Fruit fly (Drosophila melanogaster) whole organism, embryonic: ENCODE data around the gene CG31710.

Source experiments
- ATbp ChIP-seq: fragments of 200-800 bp; sonication (Bioruptor generic); optimal IDR thresholded peaks from 2 replicates; lab custom pipeline; 2017; ENCODE audit warnings: missing biosample characterization, mild to moderate bottlenecking, missing genetic modification characterization, missing genetic modification reagents
- Awh ChIP-seq: fragments of 200-800 bp; sonication (Bioruptor generic); IDR thresholded peaks from 2 replicates; pipeline ENCODE4, ENCODE4 v1.3.6; 2022; ENCODE audit warnings: missing biosample characterization, missing genetic modification characterization
- CG10274 ChIP-seq: fragments of 200-800 bp; sonication (Bioruptor generic); optimal IDR thresholded peaks from 3 replicates; lab custom pipeline; 2017; ENCODE audit warnings: missing biosample characterization, mild to moderate bottlenecking, missing genetic modification characterization
- CG11696 ChIP-seq: fragments of 200-800 bp; sonication (Bioruptor generic); IDR thresholded peaks from 2 replicates; pipeline ENCODE4 v1.3.6; 2022; ENCODE audit warnings: missing biosample characterization, missing genetic modification characterization
- CG12299 ChIP-seq: fragments of 200-800 bp; sonication (Bioruptor generic); optimal IDR thresholded peaks from 2 replicates; lab custom pipeline; 2018; ENCODE audit warnings: missing biosample characterization, mild to moderate bottlenecking, missing genetic modification characterization
- CG12744 ChIP-seq: fragments of 200-800 bp; sonication (Bioruptor generic); optimal IDR thresholded peaks from 2 replicates; lab custom pipeline; 2016; ENCODE audit warnings: missing biosample characterization, missing genetic modification characterization
- CG15601 ChIP-seq: fragments of 200-800 bp; sonication (Bioruptor generic); optimal IDR thresholded peaks from 3 replicates; lab custom pipeline; 2019; ENCODE audit warnings: missing biosample characterization, mild to moderate bottlenecking, missing genetic modification characterization, moderate library complexity
- CG1603 ChIP-seq: fragments of 200-800 bp; sonication (Bioruptor generic); optimal IDR thresholded peaks from 2 replicates; lab custom pipeline; 2019; ENCODE audit warnings: missing biosample characterization, mild to moderate bottlenecking, missing genetic modification characterization, moderate library complexity
- CG30020 ChIP-seq: fragments of 200-800 bp; optimal IDR thresholded peaks from 2 replicates; lab custom pipeline; 2019; ENCODE audit warnings: missing biosample characterization, mild to moderate bottlenecking, missing genetic modification characterization, moderate library complexity
- CG5245 ChIP-seq: fragments of 200-800 bp; sonication (Bioruptor generic); optimal IDR thresholded peaks from 3 replicates; lab custom pipeline; 2016; ENCODE audit warnings: missing biosample characterization, missing genetic modification characterization
- CG6654 ChIP-seq: fragments of 200-800 bp; sonication (Bioruptor generic); optimal IDR thresholded peaks from 2 replicates; lab custom pipeline; 2017; ENCODE audit warnings: missing biosample characterization, mild to moderate bottlenecking, missing genetic modification characterization
- CG7372 ChIP-seq: fragments of 200-800 bp; sonication (Bioruptor generic); IDR thresholded peaks from 2 replicates; pipeline ENCODE4 v1.3.6; 2022; ENCODE audit warnings: missing biosample characterization, missing genetic modification characterization
- CG7786 ChIP-seq: fragments of 200-800 bp; sonication (Bioruptor generic); optimal IDR thresholded peaks from 2 replicates; lab custom pipeline; 2016; ENCODE audit warnings: missing biosample characterization, missing genetic modification characterization
- CG8924 ChIP-seq: fragments of 200-800 bp; optimal IDR thresholded peaks from 3 replicates; lab custom pipeline; 2019; ENCODE audit warnings: missing biosample characterization, mild to moderate bottlenecking, missing genetic modification characterization, moderate library complexity
- CG8944 ChIP-seq: fragments of 200-800 bp; sonication (Bioruptor generic); optimal IDR thresholded peaks from 3 replicates; lab custom pipeline; 2016; ENCODE audit warnings: missing biosample characterization, missing genetic modification characterization
- CTCF ChIP-seq: fragments of 200-800 bp; sonication (Bioruptor generic); optimal IDR thresholded peaks from 2 replicates; lab custom pipeline; 2017; ENCODE audit warnings: missing biosample characterization, mild to moderate bottlenecking, missing genetic modification characterization, moderate library complexity
- Chrac-16 ChIP-seq: fragments of 200-800 bp; sonication (Bioruptor generic); optimal IDR thresholded peaks from 3 replicates; lab custom pipeline; 2016; ENCODE audit warnings: missing biosample characterization, missing genetic modification characterization
- D19A ChIP-seq: fragments of 200-800 bp; optimal IDR thresholded peaks from 3 replicates; lab custom pipeline; 2019; ENCODE audit warnings: missing biosample characterization, mild to moderate bottlenecking, missing genetic modification characterization, moderate library complexity
- Drgx ChIP-seq: fragments of 200-800 bp; sonication (Bioruptor generic); IDR thresholded peaks from 2 replicates; pipeline ENCODE4 v1.3.6; 2022; ENCODE audit warnings: missing biosample characterization, missing genetic modification characterization
- Lhr ChIP-seq: fragments of 200-800 bp; sonication (Bioruptor generic); optimal IDR thresholded peaks from 3 replicates; lab custom pipeline; 2017; ENCODE audit warnings: mild to moderate bottlenecking, missing biosample characterization, missing genetic modification reagents, missing genetic modification characterization
- Mad ChIP-seq: fragments of 200-800 bp; sonication (Bioruptor generic); optimal IDR thresholded peaks from 2 replicates; lab custom pipeline; 2016; ENCODE audit warnings: missing biosample characterization, missing genetic modification characterization
- Mes4 ChIP-seq: fragments of 200-800 bp; sonication (Bioruptor generic); optimal IDR thresholded peaks from 2 replicates; lab custom pipeline; 2016; ENCODE audit warnings: missing biosample characterization, missing genetic modification characterization
- NC2α ChIP-seq: fragments of 200-800 bp; sonication (Bioruptor generic); optimal IDR thresholded peaks from 2 replicates; lab custom pipeline; 2016; ENCODE audit warnings: missing biosample characterization, missing genetic modification characterization
- Nf-YA ChIP-seq: fragments of 200-800 bp; sonication (Bioruptor generic); IDR thresholded peaks from 2 replicates; pipeline ENCODE4 v1.3.6; 2022; ENCODE audit warnings: missing biosample characterization, missing genetic modification characterization
- Rx ChIP-seq: fragments of 200-800 bp; sonication (Bioruptor generic); IDR thresholded peaks from 2 replicates; pipeline ENCODE4 v1.3.6; 2022; ENCODE audit warnings: missing biosample characterization, missing genetic modification characterization
- Six4 ChIP-seq: fragments of 200-800 bp; sonication (Bioruptor generic); optimal IDR thresholded peaks from 2 replicates; lab custom pipeline; 2016; ENCODE audit warnings: missing biosample characterization, missing genetic modification characterization
- Stat92E ChIP-seq, 3 experiments: fragments of >200 bp in 2 of 3; fragments of 200-800 bp in 1 of 3; sonication (Bioruptor generic) in 1 of 3; optimal IDR thresholded peaks; 2 replicates each; lab custom pipeline; 2017 to 2019; ENCODE audit warnings: missing biosample characterization in 3 of 3, missing genetic modification characterization in 3 of 3, mild to moderate bottlenecking in 1 of 3, moderate library complexity in 1 of 3
- Taf1 ChIP-seq: fragments of 200-800 bp; sonication (Bioruptor generic); IDR thresholded peaks from 2 replicates; pipeline ENCODE4 v1.3.6; 2022; ENCODE audit warnings: missing biosample characterization, missing genetic modification characterization
- amos ChIP-seq: fragments of 200-800 bp; sonication (Bioruptor generic); IDR thresholded peaks from 2 replicates; pipeline ENCODE4 v1.3.6; 2022; ENCODE audit warnings: missing biosample characterization, missing genetic modification characterization; ENCODE audit not compliant: partially characterized antibody
- bowl ChIP-seq: fragments of 200-800 bp; sonication (Bioruptor generic); IDR thresholded peaks from 2 replicates; pipeline ENCODE4 v1.3.6; 2022; ENCODE audit warnings: missing biosample characterization, missing genetic modification characterization
- cas ChIP-seq: fragments of 200-800 bp; sonication (Bioruptor generic); IDR thresholded peaks from 2 replicates; pipeline ENCODE4 v1.3.6; 2022; ENCODE audit warnings: missing biosample characterization, missing genetic modification characterization
- caup ChIP-seq: fragments of 200-800 bp; sonication (Bioruptor generic); optimal IDR thresholded peaks from 3 replicates; lab custom pipeline; 2017; ENCODE audit warnings: missing biosample characterization, mild to moderate bottlenecking, missing genetic modification characterization, moderate library complexity; ENCODE audit not compliant: severe bottlenecking
- chif ChIP-seq, 2 experiments: fragments of 200-800 bp; sonication (Bioruptor generic); optimal IDR thresholded peaks; 3 replicates each; lab custom pipeline; 2016; ENCODE audit warnings: missing biosample characterization in 2 of 2, missing genetic modification characterization in 2 of 2
- chm ChIP-seq: fragments of 200-800 bp; sonication (Bioruptor generic); IDR thresholded peaks from 2 replicates; pipeline ENCODE4 v1.3.6; 2022; ENCODE audit warnings: missing biosample characterization, missing genetic modification characterization
- ewg ChIP-seq: fragments of 200-800 bp; sonication (Bioruptor generic); optimal IDR thresholded peaks from 3 replicates; lab custom pipeline; 2017; ENCODE audit warnings: mild to moderate bottlenecking, missing biosample characterization, missing genetic modification reagents, missing genetic modification characterization
- gcm2 ChIP-seq: fragments of 200-800 bp; sonication (Bioruptor generic); optimal IDR thresholded peaks from 2 replicates; lab custom pipeline; 2016; ENCODE audit warnings: missing biosample characterization, missing genetic modification characterization
- gem ChIP-seq: fragments of 200-800 bp; sonication (Bioruptor generic); optimal IDR thresholded peaks from 2 replicates; lab custom pipeline; 2019; ENCODE audit warnings: missing biosample characterization, mild to moderate bottlenecking, missing genetic modification characterization, moderate library complexity
- her ChIP-seq: fragments of 200-800 bp; sonication (Bioruptor generic); optimal IDR thresholded peaks from 2 replicates; lab custom pipeline; 2016; ENCODE audit warnings: missing biosample characterization, missing genetic modification characterization
- ind ChIP-seq: fragments of 200-800 bp; sonication (Bioruptor generic); optimal IDR thresholded peaks from 3 replicates; lab custom pipeline; 2016; ENCODE audit warnings: missing biosample characterization, missing genetic modification characterization
- mirr ChIP-seq: fragments of 200-800 bp; sonication (Bioruptor generic); optimal IDR thresholded peaks from 3 replicates; lab custom pipeline; 2018; ENCODE audit warnings: missing biosample characterization, mild to moderate bottlenecking, missing genetic modification characterization
- pho ChIP-seq: fragments of 200-800 bp; sonication (Bioruptor generic); optimal IDR thresholded peaks from 2 replicates; lab custom pipeline; 2016; ENCODE audit warnings: missing biosample characterization, missing genetic modification characterization
- phol ChIP-seq: fragments of 200-800 bp; sonication (Bioruptor generic); optimal IDR thresholded peaks from 3 replicates; lab custom pipeline; 2018; ENCODE audit warnings: missing biosample characterization, mild to moderate bottlenecking, missing genetic modification characterization, moderate library complexity
- pum ChIP-seq: fragments of 200-800 bp; sonication (Bioruptor generic); optimal IDR thresholded peaks from 2 replicates; lab custom pipeline; 2016; ENCODE audit warnings: missing biosample characterization, missing genetic modification characterization
- repo ChIP-seq: fragments of 200-800 bp; sonication (Bioruptor generic); optimal IDR thresholded peaks from 2 replicates; lab custom pipeline; 2016; ENCODE audit warnings: missing biosample characterization, missing genetic modification characterization
- scrt ChIP-seq: fragments of 200-800 bp; sonication (Bioruptor generic); optimal IDR thresholded peaks from 2 replicates; lab custom pipeline; 2018; ENCODE audit warnings: missing biosample characterization, mild to moderate bottlenecking, missing genetic modification characterization, moderate library complexity
- sisA ChIP-seq: fragments of 200-800 bp; sonication (Bioruptor generic); IDR thresholded peaks from 2 replicates; pipeline ENCODE4 v1.3.6; 2022; ENCODE audit warnings: missing biosample characterization, missing genetic modification characterization
- tll ChIP-seq, 2 experiments: fragments of 200-800 bp in 1 of 2; fragments of >200 bp in 1 of 2; sonication (Bioruptor generic) in 1 of 2; optimal IDR thresholded peaks; 2 replicates each; lab custom pipeline; 2017 to 2019; ENCODE audit warnings: missing biosample characterization in 2 of 2, missing genetic modification characterization in 2 of 2, mild to moderate bottlenecking in 1 of 2, moderate library complexity in 1 of 2
- ttk ChIP-seq: fragments of 200-800 bp; sonication (Bioruptor generic); IDR thresholded peaks from 2 replicates; pipeline ENCODE4 v2.1.2; 2022; ENCODE audit warnings: missing biosample characterization, missing genetic modification characterization
- twi ChIP-seq: fragments of 200-800 bp; optimal IDR thresholded peaks from 2 replicates; lab custom pipeline; 2019; ENCODE audit warnings: missing biosample characterization, mild to moderate bottlenecking, missing genetic modification characterization, moderate library complexity
- tx ChIP-seq: fragments of 200-800 bp; sonication (Bioruptor generic); optimal IDR thresholded peaks from 2 replicates; lab custom pipeline; 2016; ENCODE audit warnings: missing biosample characterization, missing genetic modification characterization
- zen ChIP-seq: fragments of 200-800 bp; sonication (Bioruptor generic); optimal IDR thresholded peaks from 3 replicates; lab custom pipeline; 2018; ENCODE audit warnings: missing biosample characterization, mild to moderate bottlenecking, missing genetic modification characterization, moderate library complexity

CG31710 gene

dm6 chr2L:9698923-9699493 lies 6.7 kb downstream of the CG31710 start, which contains the start of gene Pka-C1 (continued):
- peak; percentile 76 for TF ChIP-seq CG1603
- TF ChIP-seq tx: no peak
- peak; percentile 100 for TF ChIP-seq her (GFP tag; lab: Kevin White, UChicago)
- TF ChIP-seq Rx: peak; percentile 17; the same call in 1 of the 2 replicates
- TF ChIP-seq Chrac-16: no peak
- peak; percentile 85 for TF ChIP-seq chm (GFP tag; lab: Robert Waterston, UW)
- peak; percentile 52 for TF ChIP-seq phol (tag; lab: Kevin White, UChicago)
- no peak for TF ChIP-seq CTCF (GFP tag; lab: Kevin White, UChicago)
- TF ChIP-seq CG6654 (GFP tag; lab: Kevin White, UChicago): no peak
- TF ChIP-seq Nf-YA (GFP tag; lab: Robert Waterston, UW): no peak
- no peak for TF ChIP-seq chif (GFP tag; optimal IDR thresholded peaks at IDR 0.05; lab: Kevin White, UChicago)
- TF ChIP-seq bowl (GFP tag; lab: Robert Waterston, UW): no peak
- no peak for TF ChIP-seq pho (GFP tag; lab: Kevin White, UChicago)
- TF ChIP-seq cas (GFP tag; lab: Robert Waterston, UW): no peak
- TF ChIP-seq CG30020: peak; percentile 59
- TF ChIP-seq Lhr (GFP tag; lab: Kevin White, UChicago): peak; percentile 65
- TF ChIP-seq zen (tag; lab: Kevin White, UChicago): peak; percentile 54
- TF ChIP-seq gcm2: no peak
- TF ChIP-seq Drgx (GFP tag; lab: Robert Waterston, UW): 0 out of 2 replicates have a peak, but pooled peaks have one; percentile 18
- TF ChIP-seq Taf1 (GFP tag; lab: Robert Waterston, UW): no peak
- no peak for TF ChIP-seq tll (GFP tag; optimal IDR thresholded peaks at IDR 0.05; lab: Kevin White, UChicago)
- TF ChIP-seq Mes4 (GFP tag; lab: Kevin White, UChicago): no peak
- TF ChIP-seq CG15601 (tag; lab: Kevin White, UChicago): peak; percentile 19
- TF ChIP-seq Mad (GFP tag; lab: Kevin White, UChicago): no peak
- TF ChIP-seq CG12744 (GFP tag; lab: Kevin White, UChicago): no peak
- no peak for TF ChIP-seq NC2α (GFP tag; lab: Kevin White, UChicago)
- no peak for TF ChIP-seq CG7786 (GFP tag; lab: Kevin White, UChicago)
- no peak for TF ChIP-seq CG7372 (GFP tag; lab: Robert Waterston, UW)
- peak; percentile 25 for TF ChIP-seq gem (tag; lab: Kevin White, UChicago)
- TF ChIP-seq mirr (GFP tag; lab: Kevin White, UChicago): peak; percentile 7
- 0 out of 2 replicates have a peak, but pooled peaks have one; percentile 21 for TF ChIP-seq sisA (GFP tag; lab: Robert Waterston, UW)
- TF ChIP-seq CG8944: no peak
- TF ChIP-seq Six4 (GFP tag; lab: Kevin White, UChicago): no peak
- TF ChIP-seq ind (GFP tag; lab: Kevin White, UChicago): no peak
- peak; percentile 29 for TF ChIP-seq caup
- TF ChIP-seq repo: no peak
- TF ChIP-seq CG5245: no peak
- peak; percentile 17 for TF ChIP-seq CG8924
- no peak for TF ChIP-seq CG11696 (GFP tag; lab: Robert Waterston, UW)
- TF ChIP-seq Stat92E (GFP tag; optimal IDR thresholded peaks at IDR 0.05; lab: Kevin White, UChicago): no peak
- peak; percentile 24 for TF ChIP-seq CG10274 (GFP tag; lab: Kevin White, UChicago)
- no peak for TF ChIP-seq scrt (GFP tag; lab: Kevin White, UChicago)
- no peak for TF ChIP-seq twi (tag; lab: Kevin White, UChicago)
- TF ChIP-seq pum (GFP tag; lab: Kevin White, UChicago): no peak
- no peak for TF ChIP-seq ttk
- peak; percentile 59; the same call in 1 of the 2 replicates for TF ChIP-seq amos
- peak; percentile 19 for TF ChIP-seq D19A (tag; lab: Kevin White, UChicago)
- no peak for TF ChIP-seq CG12299 (tag; lab: Kevin White, UChicago)
- peak; percentile 77 for TF ChIP-seq ewg (GFP tag; lab: Kevin White, UChicago)
- TF ChIP-seq Awh (GFP tag; lab: Robert Waterston, UW): no peak
- peak; percentile 52 for TF ChIP-seq ATbp
